Fruit fly (Drosophila melanogaster): ENCODE data around the gene Klp98A.

Klp98A gene

dm6 chr3R:27605534-27606250 is 46.7 kb upstream of the Klp98A start (continued):
- peak; percentile 26 for TF ChIP-seq PHDP (tag; optimal IDR thresholded peaks at IDR 0.05)
- TF ChIP-seq CG8765 (GFP tag; IDR thresholded peaks at IDR 0.05) = no peak
- no peak for TF ChIP-seq insv (GFP tag; optimal IDR thresholded peaks at IDR 0.05)
- no peak for TF ChIP-seq knrl (GFP tag; IDR thresholded peaks at IDR 0.05; ENCODE audit: partially characterized antibody)
- no peak for TF ChIP-seq zf30C (GFP tag; optimal IDR thresholded peaks at IDR 0.05)
- TF ChIP-seq TFAM (GFP tag; optimal IDR thresholded peaks at IDR 0.05) = no peak
- TF ChIP-seq sisA (GFP tag; IDR thresholded peaks at IDR 0.05) = no peak
- TF ChIP-seq Asciz (GFP tag; optimal IDR thresholded peaks at IDR 0.05) = no peak
- no peak for TF ChIP-seq ap (GFP tag; IDR thresholded peaks at IDR 0.05)
- no peak for TF ChIP-seq CG14050 (GFP tag; IDR thresholded peaks at IDR 0.05)
- no peak for TF ChIP-seq pan (optimal IDR thresholded peaks at IDR 0.05)
- TF ChIP-seq pan (GFP tag; optimal IDR thresholded peaks at IDR 0.05 in 1 of 2, IDR thresholded peaks at IDR 0.05 in 1 of 2) = no peak
- TF ChIP-seq Dbx (GFP tag; IDR thresholded peaks at IDR 0.05) = no peak
- 0 out of 2 replicates have a peak, but pooled peaks have one; percentile 9 for TF ChIP-seq Awh (GFP tag; IDR thresholded peaks at IDR 0.05)
- no peak for TF ChIP-seq CG8089 (GFP tag; optimal IDR thresholded peaks at IDR 0.05)
- TF ChIP-seq CG4404 (GFP tag; IDR thresholded peaks at IDR 0.05) = no peak
- peak; percentile 3 for TF ChIP-seq CG7839 (tag; optimal IDR thresholded peaks at IDR 0.05)
- no peak for TF ChIP-seq CG10267 (tag; optimal IDR thresholded peaks at IDR 0.05)
- TF ChIP-seq bsh (GFP tag; optimal IDR thresholded peaks at IDR 0.05) = peak in 1 of 2 experiments; percentile 9
- TF ChIP-seq Sox102F (GFP tag; optimal IDR thresholded peaks at IDR 0.05) = no peak
- TF ChIP-seq Oli (tag; optimal IDR thresholded peaks at IDR 0.05) = no peak
- no peak for TF ChIP-seq CG11247 (GFP tag; IDR thresholded peaks at IDR 0.05)
- no peak for TF ChIP-seq CG31388 (GFP tag; optimal IDR thresholded peaks at IDR 0.05)
- TF ChIP-seq CG1024 (GFP tag; IDR thresholded peaks at IDR 0.05) = no peak
- TF ChIP-seq grn (GFP tag; optimal IDR thresholded peaks at IDR 0.05) = peak; percentile 68
- TF ChIP-seq Ets97D (GFP tag; optimal IDR thresholded peaks at IDR 0.05) = no peak
- TF ChIP-seq CG31441 (GFP tag; IDR thresholded peaks at IDR 0.05) = no peak
- TF ChIP-seq sens (GFP tag) = peak; percentile 79
- TF ChIP-seq Rx (GFP tag; IDR thresholded peaks at IDR 0.05) = no peak
- TF ChIP-seq otp (GFP tag; IDR thresholded peaks at IDR 0.05) = no peak
- no peak for TF ChIP-seq B-H2 (GFP tag; optimal IDR thresholded peaks at IDR 0.05)
- TF ChIP-seq CG9817 (tag; optimal IDR thresholded peaks at IDR 0.05) = peak; percentile 5
- no peak for TF ChIP-seq Tbp (GFP tag; optimal IDR thresholded peaks at IDR 0.05)
- no peak for TF ChIP-seq dpn (GFP tag; optimal IDR thresholded peaks at IDR 0.05)
- TF ChIP-seq dysf (GFP tag; IDR thresholded peaks at IDR 0.05) = no peak
- no peak for TF ChIP-seq CG31365 (tag; optimal IDR thresholded peaks at IDR 0.05)
- no peak for TF ChIP-seq CG14860 (GFP tag; IDR thresholded peaks at IDR 0.05; ENCODE audit: partially characterized antibody)
- TF ChIP-seq gro (GFP tag; optimal IDR thresholded peaks at IDR 0.05) = no peak
- TF ChIP-seq kni (GFP tag; optimal IDR thresholded peaks at IDR 0.05) = no peak
- TF ChIP-seq CG15269 (tag; optimal IDR thresholded peaks at IDR 0.05) = peak; percentile 8
- no peak for TF ChIP-seq D (optimal IDR thresholded peaks at IDR 0.05)
- TF ChIP-seq D (GFP tag; optimal IDR thresholded peaks at IDR 0.05) = no peak
- TF ChIP-seq abd-A (tag; optimal IDR thresholded peaks at IDR 0.05) = no peak
- TF ChIP-seq CG12942 (GFP tag; optimal IDR thresholded peaks at IDR 0.05) = no peak
- no peak for TF ChIP-seq CG30020 (tag; optimal IDR thresholded peaks at IDR 0.05)
- TF ChIP-seq Side (GFP tag; optimal IDR thresholded peaks at IDR 0.05) = no peak
- TF ChIP-seq CG17385 (GFP tag; optimal IDR thresholded peaks at IDR 0.05) = no peak
- TF ChIP-seq dati (GFP tag; IDR thresholded peaks at IDR 0.05) = no peak
- no peak for TF ChIP-seq ro (GFP tag; IDR thresholded peaks at IDR 0.05)
- peak; percentile 51 for TF ChIP-seq mirr (GFP tag; optimal IDR thresholded peaks at IDR 0.05)
- TF ChIP-seq disco-r (GFP tag; optimal IDR thresholded peaks at IDR 0.05) = no peak
